Worm (Caenorhabditis elegans): ENCODE measurements around the gene F40E12.1.

The F40E12.1 gene

ce11 chrII:3655378-3655777, 37.8 kb downstream of the F40E12.1 start, which contains the start of gene F19B10.5:
F19B10.5 (plus strand) TSS chrII:3655678.
- TF ChIP-seq ceh-28 (tag; optimal IDR thresholded peaks at IDR 0.05) = no peak

DNA sequence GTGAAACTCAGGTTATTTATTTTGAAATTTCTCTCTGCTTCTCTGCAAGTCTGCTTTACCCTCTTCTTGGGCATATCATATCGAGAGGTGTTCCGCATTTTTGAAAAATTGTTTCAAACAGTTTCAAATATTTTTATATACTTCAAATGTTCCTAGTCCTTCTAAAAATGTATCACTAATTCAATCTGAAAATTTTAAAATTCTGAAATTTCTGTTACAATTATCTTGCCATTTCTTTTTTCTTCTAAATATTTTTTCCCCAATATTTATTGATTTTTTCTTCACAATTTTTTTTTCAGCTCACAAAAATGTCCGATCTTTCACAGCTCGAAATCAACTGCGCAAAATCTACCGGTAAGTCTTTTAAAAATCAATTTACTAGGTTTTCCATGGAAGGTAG, 42.2 kb downstream of the F40E12.1 start, which contains the start of gene F19B10.4:
Gene F19B10.4, plus strand, starts transcription at position 301 of the 400 bp plus-strand sequence.
- TF ChIP-seq ztf-4 (tag; optimal IDR thresholded peaks at IDR 0.05) (no peak), pha-4 (tag; optimal IDR thresholded peaks at IDR 0.05) (no peak), egl-5 (tag; optimal IDR thresholded peaks at IDR 0.05) (no peak), mdl-1 (tag; optimal IDR thresholded peaks at IDR 0.05) (no peak)

- no peak for TF ChIP-seq ceh-9 (tag; optimal IDR thresholded peaks at IDR 0.05)
- TF ChIP-seq ztf-11 (tag; optimal IDR thresholded peaks at IDR 0.05) = no peak
- no peak for TF ChIP-seq nhr-25 (tag; optimal IDR thresholded peaks at IDR 0.05)
- no peak for TF ChIP-seq elt-1 (tag; optimal IDR thresholded peaks at IDR 0.05)
- TF ChIP-seq fkh-10 (GFP tag; optimal IDR thresholded peaks at IDR 0.05) = no peak
- no peak for TF ChIP-seq R02D3.7 (tag; optimal IDR thresholded peaks at IDR 0.05)
- TF ChIP-seq tbx-2 (tag; optimal IDR thresholded peaks at IDR 0.05) = no peak
- TF ChIP-seq jun-1 (tag; optimal IDR thresholded peaks at IDR 0.05) = no peak
- no peak for TF ChIP-seq aly-2 (tag; optimal IDR thresholded peaks at IDR 0.05)
- no peak for TF ChIP-seq ceh-82 (tag; optimal IDR thresholded peaks at IDR 0.05)
- TF ChIP-seq pqm-1 (tag; optimal IDR thresholded peaks at IDR 0.05) = peak; percentile 56
- no peak for TF ChIP-seq nhr-43 (tag; optimal IDR thresholded peaks at IDR 0.05; ENCODE audit: poor library complexity, severe bottlenecking)
- peak in 1 of 3 experiments; percentile 41 for TF ChIP-seq elt-3 (tag; optimal IDR thresholded peaks at IDR 0.05)
- TF ChIP-seq ceh-16 (tag; optimal IDR thresholded peaks at IDR 0.05) = no peak
- TF ChIP-seq elt-2 (tag; optimal IDR thresholded peaks at IDR 0.05) = peak; percentile 70
- TF ChIP-seq nfya-1 (tag; optimal IDR thresholded peaks at IDR 0.05; ENCODE audit: insufficient read depth) = peak; percentile 14
Observed at ce11 chrII:3661932-3662331, 44.3 kb downstream of the F40E12.1 start, which contains the start of gene F19B10.13. F19B10.13 (plus strand) TSS chrII:3662274.

ce11 chrII:3663796-3664195, 46.2 kb downstream of the F40E12.1 start, which contains the start of gene F19B10.6:
F19B10.6 (minus strand) TSS chrII:3663896.
- TF ChIP-seq nhr-77 (tag; optimal IDR thresholded peaks at IDR 0.05) = no peak
- TF ChIP-seq tbx-2 (tag; optimal IDR thresholded peaks at IDR 0.05) = no peak
- no peak for TF ChIP-seq unc-39 (tag; optimal IDR thresholded peaks at IDR 0.05)
- no peak for TF ChIP-seq ceh-9 (tag; optimal IDR thresholded peaks at IDR 0.05)
- TF ChIP-seq elt-2 (tag; optimal IDR thresholded peaks at IDR 0.05) = no peak
- no peak for TF ChIP-seq ceh-16 (tag; optimal IDR thresholded peaks at IDR 0.05)
- no peak for TF ChIP-seq egl-5 (tag; optimal IDR thresholded peaks at IDR 0.05)
- no peak for TF ChIP-seq ceh-28 (tag; optimal IDR thresholded peaks at IDR 0.05)
- TF ChIP-seq sea-2 (GFP tag; optimal IDR thresholded peaks at IDR 0.05) = no peak
- TF ChIP-seq ztf-4 (tag; optimal IDR thresholded peaks at IDR 0.05) = no peak
- TF ChIP-seq aly-2 (tag; optimal IDR thresholded peaks at IDR 0.05) = no peak
- no peak for TF ChIP-seq ama-1 (optimal IDR thresholded peaks at IDR 0.05)
- TF ChIP-seq nhr-237 (tag; optimal IDR thresholded peaks at IDR 0.05) = no peak
- no peak for TF ChIP-seq zag-1 (tag; optimal IDR thresholded peaks at IDR 0.05)
- TF ChIP-seq nhr-12 (tag; optimal IDR thresholded peaks at IDR 0.05) = no peak
- no peak for TF ChIP-seq nhr-23 (tag; optimal IDR thresholded peaks at IDR 0.05)
- TF ChIP-seq elt-3 (tag; optimal IDR thresholded peaks at IDR 0.05) = no peak

ce11 chrII:3664470-3664869, 46.9 kb downstream of the F40E12.1 start, which contains the start of gene F19B10.3:
F19B10.3 (plus strand) TSS chrII:3664770.
- TF ChIP-seq eor-1 (tag; optimal IDR thresholded peaks at IDR 0.05) (no peak), hmg-11 (tag; optimal IDR thresholded peaks at IDR 0.05) (no peak), skn-1 (tag; optimal IDR thresholded peaks at IDR 0.05) (no peak), ceh-28 (tag; optimal IDR thresholded peaks at IDR 0.05) (no peak), nhr-237 (tag; optimal IDR thresholded peaks at IDR 0.05) (no peak), pha-4 (tag; optimal IDR thresholded peaks at IDR 0.05) (no peak), elt-3 (tag; optimal IDR thresholded peaks at IDR 0.05) (no peak)

DNA sequence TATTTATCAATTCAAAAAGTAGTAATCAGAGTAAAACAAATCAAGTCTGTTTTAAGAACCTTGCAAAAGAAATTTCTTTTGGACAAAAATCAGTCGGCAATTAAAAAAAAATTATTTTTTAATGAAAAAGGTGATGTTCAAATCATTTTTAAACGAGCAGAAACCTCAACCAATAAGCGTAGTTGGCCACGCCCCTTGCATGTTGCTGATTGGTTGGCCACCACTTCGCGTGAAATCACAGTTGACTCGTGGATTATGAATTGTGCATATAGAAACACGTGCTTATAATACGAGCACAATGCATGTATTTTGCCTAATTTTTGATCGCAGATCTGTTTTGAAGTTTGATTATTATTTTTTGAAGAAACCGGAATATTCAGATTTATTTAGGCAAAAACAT, 47.6 kb downstream of the F40E12.1 start:
- peak; percentile 55 for TF ChIP-seq nfya-1 (tag; optimal IDR thresholded peaks at IDR 0.05; ENCODE audit: insufficient read depth)
- no peak for TF ChIP-seq nhr-76 (tag; optimal IDR thresholded peaks at IDR 0.05)

Data from whole organism, L3 larva.